Fruit fly (Drosophila melanogaster) whole organism, embryonic: ENCODE measurements around the gene AANATL7.

Experiments
- B-H2 ChIP-seq: fragments of 200-800 bp; sonication (Bioruptor generic); optimal IDR thresholded peaks from 2 replicates; lab custom pipeline; 2018; ENCODE audit warnings: missing biosample characterization, mild to moderate bottlenecking, missing genetic modification characterization
- CG10543 ChIP-seq: fragments of 200-800 bp; sonication (Bioruptor generic); optimal IDR thresholded peaks from 3 replicates; lab custom pipeline; 2017; ENCODE audit warnings: missing biosample characterization, mild to moderate bottlenecking, missing genetic modification characterization, moderate library complexity
- CG11093 ChIP-seq: fragments of 200-800 bp; sonication (Bioruptor generic); IDR thresholded peaks from 3 replicates; pipeline ENCODE4 v1.3.6; 2022; ENCODE audit warnings: missing biosample characterization, missing genetic modification characterization
- CG15514 ChIP-seq: fragments of 200-800 bp; sonication (Bioruptor generic); optimal IDR thresholded peaks from 3 replicates; lab custom pipeline; 2017; ENCODE audit warnings: missing biosample characterization, missing genetic modification characterization, mild to moderate bottlenecking, moderate library complexity, missing genetic modification reagents
- CG17361 ChIP-seq: fragments of 200-800 bp; sonication (Bioruptor generic); IDR thresholded peaks from 3 replicates; pipeline ENCODE4 v1.3.6; 2022; ENCODE audit warnings: missing biosample characterization, missing genetic modification characterization
- CG17802 ChIP-seq: fragments of 200-800 bp; sonication (Bioruptor generic); optimal IDR thresholded peaks from 2 replicates; lab custom pipeline; 2018; ENCODE audit warnings: missing biosample characterization, mild to moderate bottlenecking, missing genetic modification characterization, moderate library complexity
- CG2202 ChIP-seq: fragments of 200-800 bp; sonication (Bioruptor generic); optimal IDR thresholded peaks from 2 replicates; lab custom pipeline; 2018; ENCODE audit warnings: missing biosample characterization, mild to moderate bottlenecking, missing genetic modification characterization
- CG30020 ChIP-seq: fragments of 200-800 bp; optimal IDR thresholded peaks from 2 replicates; lab custom pipeline; 2019; ENCODE audit warnings: missing biosample characterization, mild to moderate bottlenecking, missing genetic modification characterization, moderate library complexity
- CG30403 ChIP-seq: fragments of 200-800 bp; sonication (Bioruptor generic); optimal IDR thresholded peaks from 3 replicates; lab custom pipeline; 2016; ENCODE audit warnings: missing biosample characterization, missing genetic modification characterization
- CG32772 ChIP-seq: fragments of 200-800 bp; sonication (Bioruptor generic); IDR thresholded peaks from 2 replicates; pipeline ENCODE4 v1.3.6; 2022; ENCODE audit warnings: missing biosample characterization, missing genetic modification characterization
- CG3726 ChIP-seq: fragments of 200-800 bp; sonication (Bioruptor generic); IDR thresholded peaks from 3 replicates; pipeline ENCODE4, ENCODE4 v1.3.6; 2022; ENCODE audit warnings: missing biosample characterization, missing genetic modification characterization
- CG4360 ChIP-seq: fragments of 200-800 bp; sonication (Bioruptor generic); IDR thresholded peaks from 2 replicates; pipeline ENCODE4 v1.3.6; 2022; ENCODE audit warnings: missing biosample characterization, missing genetic modification characterization
- CG43689 ChIP-seq: fragments of 200-800 bp; sonication (Bioruptor generic); IDR thresholded peaks from 2 replicates; pipeline ENCODE4 v1.3.6; 2022; ENCODE audit warnings: missing biosample characterization, missing genetic modification characterization
- CG4404 ChIP-seq: fragments of 200-800 bp; sonication (Bioruptor generic); IDR thresholded peaks from 2 replicates; pipeline ENCODE4 v1.3.6; 2022; ENCODE audit warnings: missing biosample characterization, missing genetic modification characterization
- CG4854 ChIP-seq: fragments of 200-800 bp; sonication (Bioruptor generic); optimal IDR thresholded peaks from 2 replicates; lab custom pipeline; 2016; ENCODE audit warnings: missing biosample characterization, missing genetic modification characterization, inconsistent platforms
- CG7987 ChIP-seq: fragments of 200-800 bp; sonication (Bioruptor generic); optimal IDR thresholded peaks from 2 replicates; lab custom pipeline; 2018; ENCODE audit warnings: missing biosample characterization, mild to moderate bottlenecking, missing genetic modification characterization, moderate library complexity
- CG8388 ChIP-seq: fragments of 200-800 bp; sonication (Bioruptor generic); optimal IDR thresholded peaks from 2 replicates; lab custom pipeline; 2019; ENCODE audit warnings: missing biosample characterization, mild to moderate bottlenecking, missing genetic modification characterization, moderate library complexity
- CG9215 ChIP-seq: fragments of 200-800 bp; sonication (Bioruptor generic); IDR thresholded peaks from 2 replicates; pipeline ENCODE4 v1.3.6; 2022; ENCODE audit warnings: missing biosample characterization, missing genetic modification characterization
- CHES-1-like ChIP-seq: fragments of 200-800 bp; sonication (Bioruptor generic); optimal IDR thresholded peaks from 2 replicates; lab custom pipeline; 2016; ENCODE audit warnings: missing biosample characterization, missing genetic modification characterization
- D19A ChIP-seq: fragments of 200-800 bp; optimal IDR thresholded peaks from 3 replicates; lab custom pipeline; 2019; ENCODE audit warnings: missing biosample characterization, mild to moderate bottlenecking, missing genetic modification characterization, moderate library complexity
- Dll ChIP-seq: fragments of 200-800 bp; sonication (Bioruptor generic); IDR thresholded peaks from 4 replicates; pipeline ENCODE4 v1.3.6; 2022; ENCODE audit warnings: missing biosample characterization, missing genetic modification characterization; ENCODE audit not compliant: partially characterized antibody
- Dref ChIP-seq: fragments of 200-800 bp; sonication (Bioruptor generic); IDR thresholded peaks from 2 replicates; pipeline ENCODE4 v1.3.6; 2022; ENCODE audit warnings: missing biosample characterization, missing genetic modification characterization
- HLHmδ ChIP-seq: fragments of 200-800 bp; sonication (Bioruptor generic); optimal IDR thresholded peaks from 2 replicates; lab custom pipeline; 2018; ENCODE audit warnings: missing biosample characterization, mild to moderate bottlenecking, missing genetic modification characterization, moderate library complexity
- Mad ChIP-seq: fragments of 200-800 bp; sonication (Bioruptor generic); optimal IDR thresholded peaks from 2 replicates; lab custom pipeline; 2016; ENCODE audit warnings: missing biosample characterization, missing genetic modification characterization
- Nf-YA ChIP-seq: fragments of 200-800 bp; sonication (Bioruptor generic); IDR thresholded peaks from 2 replicates; pipeline ENCODE4 v1.3.6; 2022; ENCODE audit warnings: missing biosample characterization, missing genetic modification characterization
- Scr ChIP-seq: fragments of 200-800 bp; sonication (Bioruptor generic); IDR thresholded peaks from 2 replicates; pipeline ENCODE4 v1.3.6; 2022; ENCODE audit warnings: missing biosample characterization, missing genetic modification characterization; ENCODE audit not compliant: partially characterized antibody
- Taf1 ChIP-seq: fragments of 200-800 bp; sonication (Bioruptor generic); IDR thresholded peaks from 2 replicates; pipeline ENCODE4 v1.3.6; 2022; ENCODE audit warnings: missing biosample characterization, missing genetic modification characterization
- Vsx1 ChIP-seq: fragments of 200-800 bp; sonication (Bioruptor generic); optimal IDR thresholded peaks from 2 replicates; lab custom pipeline; 2017; ENCODE audit warnings: missing biosample characterization, mild to moderate bottlenecking, missing genetic modification characterization, missing genetic modification reagents
- aop ChIP-seq: fragments of 200-800 bp; sonication (Bioruptor generic); IDR thresholded peaks from 2 replicates; pipeline ENCODE4 v1.3.6; 2022; ENCODE audit warnings: missing biosample characterization, missing genetic modification characterization
- dan ChIP-seq: fragments of 200-800 bp; sonication (Bioruptor generic); IDR thresholded peaks from 2 replicates; pipeline ENCODE4 v1.3.6; 2022; ENCODE audit warnings: missing biosample characterization, missing genetic modification characterization
- disco-r ChIP-seq: fragments of 200-800 bp; sonication (Bioruptor generic); optimal IDR thresholded peaks from 2 replicates; lab custom pipeline; 2016; ENCODE audit warnings: missing biosample characterization, missing genetic modification characterization
- fd102C ChIP-seq: fragments of 200-800 bp; sonication (Bioruptor generic); optimal IDR thresholded peaks from 2 replicates; lab custom pipeline; 2018; ENCODE audit warnings: missing biosample characterization, mild to moderate bottlenecking, missing genetic modification characterization, moderate library complexity
- gsb ChIP-seq: fragments of 200-800 bp; sonication (Bioruptor generic); IDR thresholded peaks from 2 replicates; pipeline ENCODE4 v1.3.6; 2022; ENCODE audit warnings: missing biosample characterization, missing genetic modification characterization
- gsb-n ChIP-seq: fragments of 200-800 bp; sonication (Bioruptor generic); optimal IDR thresholded peaks from 3 replicates; lab custom pipeline; 2018; ENCODE audit warnings: missing biosample characterization, mild to moderate bottlenecking, missing genetic modification characterization
- klu ChIP-seq: fragments of 200-800 bp; sonication (Bioruptor generic); IDR thresholded peaks from 2 replicates; pipeline ENCODE4 v1.3.6; 2022; ENCODE audit warnings: missing biosample characterization, missing genetic modification characterization
- nerfin-1 ChIP-seq: fragments of 200-800 bp; sonication (Bioruptor generic); optimal IDR thresholded peaks from 3 replicates; lab custom pipeline; 2019; ENCODE audit warnings: missing biosample characterization, mild to moderate bottlenecking, missing genetic modification characterization, moderate library complexity
- p53 ChIP-seq: fragments of 200-800 bp; sonication (Bioruptor generic); optimal IDR thresholded peaks from 2 replicates; lab custom pipeline; 2016; ENCODE audit warnings: missing biosample characterization, missing genetic modification characterization
- sens-2 ChIP-seq: fragments of 200-800 bp; sonication (Bioruptor generic); IDR thresholded peaks from 2 replicates; pipeline ENCODE4 v1.3.6; 2022; ENCODE audit warnings: missing biosample characterization, missing genetic modification characterization
- tna ChIP-seq: fragments of 200-800 bp; sonication (Bioruptor generic); IDR thresholded peaks from 2 replicates; pipeline ENCODE4 v1.3.6; 2022; ENCODE audit warnings: missing biosample characterization, missing genetic modification characterization; ENCODE audit not compliant: partially characterized antibody
- toy ChIP-seq: fragments of 200-800 bp; sonication (Bioruptor generic); IDR thresholded peaks from 2 replicates; pipeline ENCODE4 v1.3.6; 2022; ENCODE audit warnings: missing biosample characterization, missing genetic modification characterization
- trem ChIP-seq: fragments of 200-800 bp; optimal IDR thresholded peaks from 3 replicates; lab custom pipeline; 2019; ENCODE audit warnings: missing biosample characterization, mild to moderate bottlenecking, missing genetic modification characterization, moderate library complexity
- tx ChIP-seq: fragments of 200-800 bp; sonication (Bioruptor generic); optimal IDR thresholded peaks from 2 replicates; lab custom pipeline; 2016; ENCODE audit warnings: missing biosample characterization, missing genetic modification characterization
- zen2 ChIP-seq: fragments of 200-800 bp; sonication (Bioruptor generic); IDR thresholded peaks from 3 replicates; pipeline ENCODE4 v1.3.6; 2022; ENCODE audit warnings: missing biosample characterization, missing genetic modification characterization; ENCODE audit not compliant: partially characterized antibody

Gene AANATL7

dm6 chrX:2589446-2590038, 8.8 kb downstream of the AANATL7 start (continued):
- TF ChIP-seq CG17361 (GFP tag; lab: Robert Waterston, UW) (peak; percentile 87), nerfin-1 (tag; lab: Kevin White, UChicago) (peak; percentile 62), zen2 (no peak), CG2202 (peak; percentile 16), CG11093 (GFP tag; lab: Robert Waterston, UW) (peak; percentile 83), Dll (GFP tag; lab: Robert Waterston, UW) (no peak), CG3726 (GFP tag; lab: Robert Waterston, UW) (no peak; the same call in 1 of the 3 replicates), Nf-YA (GFP tag; lab: Robert Waterston, UW) (peak; percentile 86), CG9215 (peak; percentile 94), CG32772 (GFP tag; lab: Robert Waterston, UW) (peak; percentile 92), CG30020 (peak; percentile 21), CG8388 (GFP tag; lab: Kevin White, UChicago) (peak; percentile 59), Mad (GFP tag; lab: Kevin White, UChicago) (peak; percentile 90), toy (GFP tag; lab: Robert Waterston, UW) (peak; percentile 91), tna (no peak), p53 (GFP tag; lab: Kevin White, UChicago) (peak; percentile 85), aop (GFP tag; lab: Robert Waterston, UW) (no peak; the same call in 1 of the 2 replicates), CHES-1-like (GFP tag; lab: Kevin White, UChicago) (peak; percentile 96), disco-r (GFP tag; lab: Kevin White, UChicago) (peak; percentile 79), fd102C (no peak), B-H2 (GFP tag; lab: Kevin White, UChicago) (peak; percentile 49), CG7987 (peak; percentile 87), CG43689 (GFP tag; lab: Robert Waterston, UW) (peak; percentile 85), Dref (peak; percentile 42), Scr (GFP tag; lab: Robert Waterston, UW) (no peak), tx (GFP tag; lab: Kevin White, UChicago) (peak; percentile 92), klu (GFP tag; lab: Robert Waterston, UW) (peak; percentile 89), CG4360 (GFP tag; lab: Robert Waterston, UW) (peak; percentile 69), CG15514 (peak; percentile 88), D19A (peak; percentile 67), sens-2 (GFP tag; lab: Robert Waterston, UW) (peak; percentile 69), gsb-n (tag; lab: Kevin White, UChicago) (peak; percentile 77), HLHmδ (GFP tag; lab: Kevin White, UChicago) (no peak), CG30403 (GFP tag; lab: Kevin White, UChicago) (peak; percentile 94), CG4854 (GFP tag; lab: Kevin White, UChicago) (peak; percentile 86), trem (peak; percentile 27), gsb (GFP tag; lab: Robert Waterston, UW) (peak; percentile 92), Vsx1 (GFP tag; lab: Kevin White, UChicago) (peak; percentile 37), CG17802 (tag; lab: Kevin White, UChicago) (peak; percentile 42), Taf1 (GFP tag; lab: Robert Waterston, UW) (peak; percentile 93), CG10543 (GFP tag; lab: Kevin White, UChicago) (peak; percentile 16), CG4404 (peak; percentile 87), dan (GFP tag; lab: Robert Waterston, UW) (peak; percentile 76)
